Fruit fly (Drosophila melanogaster) whole organism, embryonic: Measurements from ENCODE around the gene Coq7.

Source experiments
- Ada2b ChIP-seq: fragments of 200-800 bp; sonication (Bioruptor generic); IDR thresholded peaks from 2 replicates; pipeline ENCODE4 v1.3.6; 2022; ENCODE audit warnings: missing biosample characterization, missing genetic modification characterization
- Adf1 ChIP-seq: fragments of 200-800 bp; sonication (Bioruptor generic); IDR thresholded peaks from 2 replicates; pipeline ENCODE4 v1.3.6; 2022; ENCODE audit warnings: missing biosample characterization, missing genetic modification characterization
- Atf3 ChIP-seq: fragments of 200-800 bp; sonication (Bioruptor generic); optimal IDR thresholded peaks from 3 replicates; lab custom pipeline; 2016; ENCODE audit warnings: missing biosample characterization, missing genetic modification characterization
- B-H2 ChIP-seq: fragments of 200-800 bp; sonication (Bioruptor generic); optimal IDR thresholded peaks from 2 replicates; lab custom pipeline; 2018; ENCODE audit warnings: missing biosample characterization, mild to moderate bottlenecking, missing genetic modification characterization
- CG10431 ChIP-seq: fragments of 200-800 bp; sonication (Bioruptor generic); optimal IDR thresholded peaks from 3 replicates; lab custom pipeline; 2018; ENCODE audit warnings: missing biosample characterization, mild to moderate bottlenecking, missing genetic modification characterization
- CG10654 ChIP-seq: fragments of 200-800 bp; sonication (Bioruptor generic); optimal IDR thresholded peaks from 2 replicates; lab custom pipeline; 2016; ENCODE audit warnings: missing biosample characterization, missing genetic modification characterization
- CG11247 ChIP-seq: fragments of 200-800 bp; sonication (Bioruptor generic); IDR thresholded peaks from 2 replicates; pipeline ENCODE4 v1.3.6; 2022; ENCODE audit warnings: missing biosample characterization, missing genetic modification characterization
- CG12769 ChIP-seq: fragments of 200-800 bp; sonication (Bioruptor generic); optimal IDR thresholded peaks from 2 replicates; lab custom pipeline; 2019; ENCODE audit warnings: missing biosample characterization, mild to moderate bottlenecking, missing genetic modification characterization, moderate library complexity
- CG15011 ChIP-seq: fragments of 200-800 bp; sonication (Bioruptor generic); optimal IDR thresholded peaks from 3 replicates; lab custom pipeline; 2018; ENCODE audit warnings: missing biosample characterization, mild to moderate bottlenecking, missing genetic modification characterization
- CG1792 ChIP-seq: fragments of 200-800 bp; sonication (Bioruptor generic); optimal IDR thresholded peaks from 2 replicates; lab custom pipeline; 2016; ENCODE audit warnings: missing biosample characterization, missing genetic modification characterization
- CG18262 ChIP-seq: fragments of 200-800 bp; optimal IDR thresholded peaks from 3 replicates; lab custom pipeline; 2019; ENCODE audit warnings: missing biosample characterization, mild to moderate bottlenecking, missing genetic modification characterization, moderate library complexity
- CG18619 ChIP-seq: fragments of 200-800 bp; sonication (Bioruptor generic); optimal IDR thresholded peaks from 3 replicates; lab custom pipeline; 2017; ENCODE audit warnings: missing biosample characterization, mild to moderate bottlenecking, missing genetic modification characterization
- CG2120 ChIP-seq: fragments of 200-800 bp; sonication (Bioruptor generic); optimal IDR thresholded peaks from 3 replicates; lab custom pipeline; 2016; ENCODE audit warnings: missing biosample characterization, missing genetic modification characterization
- CG2678 ChIP-seq: fragments of 200-800 bp; sonication (Bioruptor generic); optimal IDR thresholded peaks from 3 replicates; lab custom pipeline; 2019; ENCODE audit warnings: missing biosample characterization, mild to moderate bottlenecking, missing genetic modification characterization, moderate library complexity
- CG30020 ChIP-seq: fragments of 200-800 bp; optimal IDR thresholded peaks from 2 replicates; lab custom pipeline; 2019; ENCODE audit warnings: missing biosample characterization, mild to moderate bottlenecking, missing genetic modification characterization, moderate library complexity
- CG31365 ChIP-seq: fragments of 200-800 bp; sonication (Bioruptor generic); optimal IDR thresholded peaks from 2 replicates; lab custom pipeline; 2018; ENCODE audit warnings: missing biosample characterization, mild to moderate bottlenecking, missing genetic modification characterization
- CG4617 ChIP-seq: fragments of 200-800 bp; sonication (Bioruptor generic); optimal IDR thresholded peaks from 3 replicates; lab custom pipeline; 2016; ENCODE audit warnings: missing biosample characterization, missing genetic modification characterization, borderline replicate concordance
- CG6683 ChIP-seq: fragments of 200-800 bp; sonication (Bioruptor generic); optimal IDR thresholded peaks from 2 replicates; lab custom pipeline; 2017; ENCODE audit warnings: missing biosample characterization, mild to moderate bottlenecking, missing genetic modification characterization, missing genetic modification reagents
- CG7357 ChIP-seq: fragments of 200-800 bp; sonication (Bioruptor generic); IDR thresholded peaks from 3 replicates; pipeline ENCODE4 v1.3.6; 2022; ENCODE audit warnings: missing biosample characterization, missing genetic modification characterization
- CG7839 ChIP-seq: fragments of 200-800 bp; sonication (Bioruptor generic); optimal IDR thresholded peaks from 3 replicates; lab custom pipeline; 2018; ENCODE audit warnings: missing biosample characterization, mild to moderate bottlenecking, missing genetic modification characterization, moderate library complexity
- CG8944 ChIP-seq: fragments of 200-800 bp; sonication (Bioruptor generic); optimal IDR thresholded peaks from 3 replicates; lab custom pipeline; 2016; ENCODE audit warnings: missing biosample characterization, missing genetic modification characterization
- CG9817 ChIP-seq: fragments of 200-800 bp; sonication (Bioruptor generic); optimal IDR thresholded peaks from 2 replicates; lab custom pipeline; 2018; ENCODE audit warnings: missing biosample characterization, mild to moderate bottlenecking, missing genetic modification characterization, moderate library complexity
- Hey ChIP-seq: fragments of 200-800 bp; sonication (Bioruptor generic); optimal IDR thresholded peaks from 3 replicates; lab custom pipeline; 2018; ENCODE audit warnings: missing biosample characterization, mild to moderate bottlenecking, missing genetic modification characterization
- Hr3 ChIP-seq: fragments of 200-800 bp; sonication (Bioruptor generic); optimal IDR thresholded peaks from 3 replicates; lab custom pipeline; 2016; ENCODE audit warnings: missing biosample characterization, missing genetic modification characterization
- MTF-1 ChIP-seq: fragments of 200-800 bp; sonication (Bioruptor generic); optimal IDR thresholded peaks from 2 replicates; lab custom pipeline; 2018; ENCODE audit warnings: missing biosample characterization, mild to moderate bottlenecking, missing genetic modification characterization, borderline replicate concordance
- Max ChIP-seq: fragments of 200-800 bp; sonication (Bioruptor generic); optimal IDR thresholded peaks from 2 replicates; lab custom pipeline; 2016; ENCODE audit warnings: missing biosample characterization, mild to moderate bottlenecking, missing genetic modification characterization
- NC2α ChIP-seq: fragments of 200-800 bp; sonication (Bioruptor generic); optimal IDR thresholded peaks from 2 replicates; lab custom pipeline; 2016; ENCODE audit warnings: missing biosample characterization, missing genetic modification characterization
- NFAT ChIP-seq: fragments of 200-800 bp; sonication (Bioruptor generic); IDR thresholded peaks from 2 replicates; pipeline ENCODE4 v1.3.6; 2022; ENCODE audit warnings: missing biosample characterization, missing genetic modification characterization
- Ptx1 ChIP-seq: fragments of 200-800 bp; sonication (Bioruptor generic); IDR thresholded peaks from 2 replicates; pipeline ENCODE4 v1.3.6; 2022; ENCODE audit warnings: missing biosample characterization, missing genetic modification characterization
- Rfx ChIP-seq: fragments of 200-800 bp; sonication (Bioruptor generic); IDR thresholded peaks from 2 replicates; pipeline ENCODE4 v1.3.6; 2022; ENCODE audit warnings: missing biosample characterization, missing genetic modification characterization
- Scr ChIP-seq: fragments of 200-800 bp; sonication (Bioruptor generic); IDR thresholded peaks from 2 replicates; pipeline ENCODE4 v1.3.6; 2022; ENCODE audit warnings: missing biosample characterization, missing genetic modification characterization; ENCODE audit not compliant: partially characterized antibody
- Xrp1 ChIP-seq: fragments of 200-800 bp; sonication (Bioruptor generic); IDR thresholded peaks from 2 replicates; pipeline ENCODE4 v1.3.6; 2022; ENCODE audit warnings: missing biosample characterization, missing genetic modification characterization
- ase ChIP-seq: fragments of 200-800 bp; sonication (Bioruptor generic); IDR thresholded peaks from 3 replicates; pipeline ENCODE4 v1.3.6; 2022; ENCODE audit warnings: missing biosample characterization, missing genetic modification characterization
- ato ChIP-seq: fragments of 200-800 bp; sonication (Bioruptor generic); IDR thresholded peaks from 2 replicates; pipeline ENCODE4 v1.3.6; 2022; ENCODE audit warnings: missing biosample characterization, missing genetic modification characterization; ENCODE audit not compliant: partially characterized antibody
- cad ChIP-seq: fragments of >200 bp; optimal IDR thresholded peaks from 2 replicates; lab custom pipeline; 2017; ENCODE audit warnings: missing biosample characterization, missing genetic modification characterization
- da ChIP-seq: fragments of 200-800 bp; sonication (Bioruptor generic); optimal IDR thresholded peaks from 2 replicates; lab custom pipeline; 2016; ENCODE audit warnings: missing biosample characterization, missing genetic modification characterization
- knrl ChIP-seq: fragments of 200-800 bp; sonication (Bioruptor generic); IDR thresholded peaks from 3 replicates; pipeline ENCODE4 v1.3.6; 2022; ENCODE audit warnings: missing biosample characterization, missing genetic modification characterization; ENCODE audit not compliant: partially characterized antibody
- lbe ChIP-seq: fragments of 200-800 bp; sonication (Bioruptor generic); optimal IDR thresholded peaks from 2 replicates; lab custom pipeline; 2016; ENCODE audit warnings: missing biosample characterization, mild to moderate bottlenecking, missing genetic modification characterization
- mam ChIP-seq: fragments of 200-800 bp; sonication (Bioruptor generic); optimal IDR thresholded peaks from 3 replicates; lab custom pipeline; 2016; ENCODE audit warnings: missing biosample characterization, missing genetic modification characterization
- pnt ChIP-seq: fragments of 200-800 bp; sonication (Bioruptor generic); optimal IDR thresholded peaks from 3 replicates; lab custom pipeline; 2016; ENCODE audit warnings: missing biosample characterization, missing genetic modification characterization
- prd ChIP-seq, 3 experiments: fragments of >200 bp in 2 of 3; fragments of 200-800 bp in 1 of 3; sonication (Bioruptor generic) in 1 of 3; optimal IDR thresholded peaks in 2 of 3; IDR thresholded peaks in 1 of 3; 2 replicates in 2 of 3; 3 replicates in 1 of 3; pipeline versions ENCODE4 v1.3.6 to Lab custom; 2017 to 2022; ENCODE audit warnings: missing biosample characterization in 1 of 3, missing genetic modification characterization in 1 of 3
- ranshi ChIP-seq: fragments of 200-800 bp; sonication (Bioruptor generic); IDR thresholded peaks from 2 replicates; pipeline ENCODE4 v1.3.6; 2022; ENCODE audit warnings: missing biosample characterization, missing genetic modification characterization
- sd ChIP-seq: fragments of 200-800 bp; sonication (Bioruptor generic); optimal IDR thresholded peaks from 3 replicates; lab custom pipeline; 2018; ENCODE audit warnings: missing biosample characterization, mild to moderate bottlenecking, missing genetic modification characterization, moderate library complexity
- slbo ChIP-seq: fragments of 200-800 bp; sonication (Bioruptor generic); IDR thresholded peaks from 2 replicates; pipeline ENCODE4 v1.3.6; 2022; ENCODE audit warnings: missing biosample characterization, missing genetic modification characterization
- sug ChIP-seq: fragments of 200-800 bp; optimal IDR thresholded peaks from 2 replicates; lab custom pipeline; 2019; ENCODE audit warnings: missing biosample characterization, mild to moderate bottlenecking, missing genetic modification characterization, moderate library complexity
- tup ChIP-seq: fragments of 200-800 bp; sonication (Bioruptor generic); optimal IDR thresholded peaks from 2 replicates; lab custom pipeline; 2016; ENCODE audit warnings: missing biosample characterization, mild to moderate bottlenecking, missing genetic modification characterization, moderate library complexity
- wor ChIP-seq: fragments of 200-800 bp; sonication (Bioruptor generic); IDR thresholded peaks from 2 replicates; pipeline ENCODE4 v1.3.6; 2022; ENCODE audit warnings: missing biosample characterization, missing genetic modification characterization
- zen2 ChIP-seq: fragments of 200-800 bp; sonication (Bioruptor generic); IDR thresholded peaks from 3 replicates; pipeline ENCODE4 v1.3.6; 2022; ENCODE audit warnings: missing biosample characterization, missing genetic modification characterization; ENCODE audit not compliant: partially characterized antibody

Coq7 gene

dm6 chrX:6739936-6740668, 30.9 kb upstream of the Coq7 start, which contains the start of gene CG3168 (continued):
- peak; percentile 5 for TF ChIP-seq CG12769 (tag; lab: Kevin White, UChicago)
- no peak for TF ChIP-seq sd
- TF ChIP-seq MTF-1 (GFP tag; lab: Kevin White, UChicago) = no peak
- TF ChIP-seq CG6683 (GFP tag; lab: Kevin White, UChicago) = no peak
- no peak for TF ChIP-seq tup
- TF ChIP-seq Ada2b = no peak
- TF ChIP-seq CG8944 = no peak
- peak; percentile 64; the same call in 1 of the 2 replicates for TF ChIP-seq Adf1
- TF ChIP-seq pnt (GFP tag; lab: Kevin White, UChicago) = no peak
- TF ChIP-seq sug (tag; lab: Kevin White, UChicago) = peak; percentile 7

dm6 chrX:6741184-6741586, 29.8 kb upstream of the Coq7 start:
- TF ChIP-seq lbe (GFP tag; lab: Kevin White, UChicago) (peak; percentile 16), CG10654 (GFP tag; lab: Kevin White, UChicago) (peak; percentile 27), knrl (GFP tag; lab: Robert Waterston, UW) (peak; percentile 72), CG2678 (tag; lab: Kevin White, UChicago) (peak; percentile 49), Xrp1 (GFP tag; lab: Robert Waterston, UW) (peak; percentile 56), ranshi (GFP tag; lab: Robert Waterston, UW) (peak; percentile 55), Hr3 (GFP tag; lab: Kevin White, UChicago) (peak; percentile 15), CG2120 (GFP tag; lab: Kevin White, UChicago) (peak; percentile 57), cad (no peak), CG1792 (no peak), ato (GFP tag; lab: Robert Waterston, UW) (peak; percentile 71), NFAT (GFP tag; lab: Robert Waterston, UW) (peak; percentile 52; the same call in 1 of the 2 replicates), CG4617 (GFP tag; lab: Kevin White, UChicago) (no peak), Scr (GFP tag; lab: Robert Waterston, UW) (peak; percentile 63), Hey (tag; lab: Kevin White, UChicago) (no peak), CG7839 (tag; lab: Kevin White, UChicago) (peak; percentile 31), Atf3 (no peak), ase (GFP tag; lab: Robert Waterston, UW) (0 out of 3 replicates have a peak, but pooled peaks have one; percentile 26), B-H2 (GFP tag; lab: Kevin White, UChicago) (peak; percentile 46), CG18262 (peak; percentile 24), prd (optimal IDR thresholded peaks at IDR 0.05; lab: Kevin White, UChicago) (no peak), prd (GFP tag; IDR thresholded peaks at IDR 0.05; lab: Robert Waterston, UW) (peak; percentile 72), CG9817 (tag; lab: Kevin White, UChicago) (peak; percentile 12), da (GFP tag; lab: Kevin White, UChicago) (no peak), mam (GFP tag; lab: Kevin White, UChicago) (peak; percentile 48), CG7357 (0 out of 3 replicates have a peak, but pooled peaks have one; percentile 15), CG15011 (no peak), CG11247 (peak; percentile 35; the same call in 1 of the 2 replicates), Ptx1 (peak; percentile 50), zen2 (no peak), slbo (GFP tag; lab: Robert Waterston, UW) (peak; percentile 74), CG10431 (no peak), NC2α (GFP tag; lab: Kevin White, UChicago) (no peak), CG30020 (tag; lab: Kevin White, UChicago) (peak; percentile 0), wor (GFP tag; lab: Robert Waterston, UW) (no peak), Rfx (GFP tag; lab: Robert Waterston, UW) (peak; percentile 74), CG18619 (GFP tag; lab: Kevin White, UChicago) (peak; percentile 10), Max (GFP tag; lab: Kevin White, UChicago) (peak; percentile 40), CG31365 (tag; lab: Kevin White, UChicago) (no peak)
